Fruit fly (Drosophila melanogaster) whole organism, prepupa: ENCODE results near the gene CG6028.

Experiments used
- CG10669 ChIP-seq: fragments of 200-800 bp; sonication (Bioruptor generic); optimal IDR thresholded peaks from 3 replicates; lab custom pipeline; 2018; ENCODE audit warnings: missing biosample characterization, mild to moderate bottlenecking, missing genetic modification characterization, moderate library complexity
- CG11902 ChIP-seq: fragments of 200-800 bp; sonication (Bioruptor generic); optimal IDR thresholded peaks from 3 replicates; lab custom pipeline; 2016; ENCODE audit warnings: missing biosample characterization, missing genetic modification characterization
- CG16779 ChIP-seq: fragments of 200-800 bp; sonication (Bioruptor generic); optimal IDR thresholded peaks from 3 replicates; lab custom pipeline; 2017; ENCODE audit warnings: missing biosample characterization, mild to moderate bottlenecking, missing genetic modification characterization
- CG3032 ChIP-seq: fragments of 200-800 bp; optimal IDR thresholded peaks from 2 replicates; lab custom pipeline; 2019; ENCODE audit warnings: missing biosample characterization, mild to moderate bottlenecking, missing genetic modification characterization, moderate library complexity
- CG31627 ChIP-seq: fragments of 200-800 bp; sonication (Bioruptor generic); optimal IDR thresholded peaks from 3 replicates; lab custom pipeline; 2016; ENCODE audit warnings: missing biosample characterization, missing genetic modification characterization
- CG32006 ChIP-seq: fragments of 200-800 bp; sonication (Bioruptor generic); optimal IDR thresholded peaks from 3 replicates; lab custom pipeline; 2017; ENCODE audit warnings: missing biosample characterization, mild to moderate bottlenecking, missing genetic modification characterization
- CG34406 ChIP-seq: fragments of 200-800 bp; sonication (Bioruptor generic); optimal IDR thresholded peaks from 3 replicates; lab custom pipeline; 2016; ENCODE audit warnings: missing biosample characterization, missing genetic modification characterization
- CG3919 ChIP-seq: fragments of 200-800 bp; sonication (Bioruptor generic); optimal IDR thresholded peaks from 3 replicates; lab custom pipeline; 2016; ENCODE audit warnings: missing biosample characterization, missing genetic modification characterization
- CG6163 ChIP-seq: fragments of 200-800 bp; sonication (Bioruptor generic); IDR thresholded peaks from 3 replicates; pipeline ENCODE4 v1.3.6; 2022; ENCODE audit warnings: missing biosample characterization, missing genetic modification characterization
- CG6808 ChIP-seq: fragments of 200-800 bp; sonication (Bioruptor generic); optimal IDR thresholded peaks from 3 replicates; lab custom pipeline; 2017; ENCODE audit warnings: missing biosample characterization, missing genetic modification characterization, mild to moderate bottlenecking, moderate library complexity, missing genetic modification reagents
- CG8119 ChIP-seq: fragments of 200-800 bp; sonication (Bioruptor generic); IDR thresholded peaks from 3 replicates; pipeline ENCODE4 v1.3.6; 2022; ENCODE audit warnings: missing biosample characterization, missing genetic modification characterization
- Eip75B ChIP-seq: fragments of 200-800 bp; sonication (Bioruptor generic); optimal IDR thresholded peaks from 3 replicates; lab custom pipeline; 2016; ENCODE audit warnings: missing biosample characterization, missing genetic modification characterization
- Eip78C ChIP-seq: fragments of 200-800 bp; sonication (Bioruptor generic); peaks from one replicate; lab custom pipeline; 2016; ENCODE audit warnings: missing biosample characterization, missing genetic modification characterization
- Eip93F ChIP-seq: fragments of 200-800 bp; sonication (Bioruptor generic); optimal IDR thresholded peaks from 2 replicates; lab custom pipeline; 2016; ENCODE audit warnings: missing biosample characterization, mild to moderate bottlenecking, missing genetic modification characterization
- Ets21C ChIP-seq: fragments of 200-800 bp; sonication (Bioruptor generic); optimal IDR thresholded peaks from 3 replicates; lab custom pipeline; 2016; ENCODE audit warnings: missing biosample characterization, missing genetic modification characterization
- Gug ChIP-seq: fragments of 200-800 bp; sonication (Bioruptor generic); IDR thresholded peaks from 2 replicates; pipeline ENCODE4 v1.3.6; 2022; ENCODE audit warnings: missing biosample characterization, missing genetic modification characterization
- Hr39 ChIP-seq: fragments of 200-800 bp; sonication (Bioruptor generic); optimal IDR thresholded peaks from 2 replicates; lab custom pipeline; 2016; ENCODE audit warnings: missing biosample characterization, missing genetic modification characterization
- Hr4 ChIP-seq: fragments of 200-800 bp; sonication (Bioruptor generic); optimal IDR thresholded peaks from 3 replicates; lab custom pipeline; 2016; ENCODE audit warnings: missing biosample characterization, missing genetic modification characterization
- Met ChIP-seq: fragments of 200-800 bp; sonication (Bioruptor generic); optimal IDR thresholded peaks from 3 replicates; lab custom pipeline; 2016; ENCODE audit warnings: missing biosample characterization, missing genetic modification characterization
- OdsH ChIP-seq: fragments of 200-800 bp; sonication (Bioruptor generic); optimal IDR thresholded peaks from 3 replicates; lab custom pipeline; 2016; ENCODE audit warnings: missing biosample characterization, missing genetic modification characterization
- Smox ChIP-seq: fragments of 200-800 bp; sonication (Bioruptor generic); optimal IDR thresholded peaks from 3 replicates; lab custom pipeline; 2016; ENCODE audit warnings: missing biosample characterization, missing genetic modification characterization
- Sox102F ChIP-seq: fragments of 200-800 bp; sonication (Bioruptor generic); optimal IDR thresholded peaks from 2 replicates; lab custom pipeline; 2016; ENCODE audit warnings: missing biosample characterization, mild to moderate bottlenecking, missing genetic modification characterization
- Sox14 ChIP-seq: fragments of 200-800 bp; sonication (Bioruptor generic); optimal IDR thresholded peaks from 3 replicates; lab custom pipeline; 2016; ENCODE audit warnings: missing biosample characterization, missing genetic modification characterization
- Sox15 ChIP-seq: fragments of 200-800 bp; sonication (Bioruptor generic); optimal IDR thresholded peaks from 3 replicates; lab custom pipeline; 2016; ENCODE audit warnings: missing biosample characterization, missing genetic modification characterization
- acj6 ChIP-seq: fragments of 200-800 bp; sonication (Bioruptor generic); optimal IDR thresholded peaks from 3 replicates; lab custom pipeline; 2016; ENCODE audit warnings: missing biosample characterization, missing genetic modification characterization
- dac ChIP-seq: fragments of 200-800 bp; sonication (Bioruptor generic); optimal IDR thresholded peaks from 2 replicates; lab custom pipeline; 2017; ENCODE audit warnings: missing biosample characterization, mild to moderate bottlenecking, missing genetic modification characterization
- eg ChIP-seq: fragments of 200-800 bp; sonication (Bioruptor generic); IDR thresholded peaks from 3 replicates; pipeline ENCODE4 v1.3.6; 2022; ENCODE audit warnings: missing biosample characterization, missing genetic modification characterization
- esn ChIP-seq: fragments of 200-800 bp; sonication (Bioruptor generic); optimal IDR thresholded peaks from 2 replicates; lab custom pipeline; 2016; ENCODE audit warnings: missing biosample characterization, mild to moderate bottlenecking, missing genetic modification characterization, moderate library complexity
- fkh ChIP-seq: fragments of 200-800 bp; sonication (Bioruptor generic); optimal IDR thresholded peaks from 3 replicates; lab custom pipeline; 2017; ENCODE audit warnings: missing biosample characterization, mild to moderate bottlenecking, missing genetic modification characterization, moderate library complexity
- lz ChIP-seq: fragments of 200-800 bp; sonication (Bioruptor generic); optimal IDR thresholded peaks from 3 replicates; lab custom pipeline; 2016; ENCODE audit warnings: missing biosample characterization, missing genetic modification characterization
- pdm3 ChIP-seq: fragments of 200-800 bp; sonication (Bioruptor generic); optimal IDR thresholded peaks from 3 replicates; lab custom pipeline; 2016; ENCODE audit warnings: missing biosample characterization, missing genetic modification characterization
- salr ChIP-seq, 2 experiments: fragments of 200-800 bp; sonication (Bioruptor generic); optimal IDR thresholded peaks; 3 replicates each; lab custom pipeline; 2016 to 2018; ENCODE audit warnings: missing biosample characterization in 2 of 2, missing genetic modification characterization in 2 of 2, mild to moderate bottlenecking in 1 of 2
- svp ChIP-seq: fragments of 200-800 bp; sonication (Bioruptor generic); peaks from one replicate; lab custom pipeline; 2016; ENCODE audit warnings: missing biosample characterization, missing genetic modification characterization
- topi ChIP-seq: fragments of 200-800 bp; sonication (Bioruptor generic); optimal IDR thresholded peaks from 3 replicates; lab custom pipeline; 2016; ENCODE audit warnings: missing biosample characterization, missing genetic modification characterization
- vri ChIP-seq: fragments of 200-800 bp; sonication (Bioruptor generic); optimal IDR thresholded peaks from 3 replicates; lab custom pipeline; 2016; ENCODE audit warnings: missing biosample characterization, mild to moderate bottlenecking, missing genetic modification characterization

The CG6028 gene

DNA sequence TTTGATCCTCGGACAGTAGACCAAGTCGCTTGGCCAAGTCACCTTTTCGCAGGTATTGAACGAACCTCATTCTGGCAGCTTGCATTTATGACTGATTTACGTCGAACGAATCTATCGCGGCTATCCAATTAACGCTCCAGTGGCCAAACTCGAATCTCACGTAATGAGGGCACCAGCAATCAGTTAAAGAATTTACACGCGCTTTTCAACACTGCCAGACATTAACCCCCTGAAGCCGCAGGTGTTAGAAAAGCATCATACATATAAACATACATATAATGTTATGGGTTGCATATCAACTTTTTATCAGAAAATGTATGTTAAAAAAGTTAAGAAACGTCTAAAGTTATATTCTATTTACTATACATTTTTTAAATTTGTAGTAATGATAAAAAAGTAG lies at the start of gene CG6028:
Gene CG6028, minus strand, starts transcription at position 187 of the 400 bp plus-strand sequence.
- TF ChIP-seq Ets21C (GFP tag; lab: Kevin White, UChicago) (peak; percentile 8), OdsH (GFP tag; lab: Kevin White, UChicago) (peak; percentile 15), Met (GFP tag; lab: Kevin White, UChicago) (peak; percentile 27), CG6808 (GFP tag; lab: Kevin White, UChicago) (no peak), Smox (no peak), CG11902 (GFP tag; lab: Kevin White, UChicago) (no peak), topi (GFP tag; lab: Kevin White, UChicago) (peak; percentile 45), CG10669 (GFP tag; lab: Kevin White, UChicago) (no peak), CG3032 (tag; lab: Kevin White, UChicago) (peak; percentile 9), lz (GFP tag; lab: Kevin White, UChicago) (peak; percentile 29), vri (GFP tag; lab: Kevin White, UChicago) (peak; percentile 72), Gug (GFP tag; lab: Robert Waterston, UW) (no peak), Eip78C (peak; percentile 65), svp (GFP tag; lab: Kevin White, UChicago) (peak; percentile 79), CG31627 (GFP tag; lab: Kevin White, UChicago) (peak; percentile 25), esn (GFP tag; lab: Kevin White, UChicago) (peak; percentile 57), Sox14 (GFP tag; lab: Kevin White, UChicago) (peak; percentile 13), eg (GFP tag; lab: Robert Waterston, UW) (peak; percentile 66; the same call in 2 of the 3 replicates), CG3919 (GFP tag; lab: Kevin White, UChicago) (peak; percentile 51), Hr39 (GFP tag; lab: Kevin White, UChicago) (peak; percentile 28), CG6163 (peak; percentile 21; the same call in 1 of the 3 replicates), acj6 (peak; percentile 20), Eip75B (GFP tag; lab: Kevin White, UChicago) (peak; percentile 70)

- TF ChIP-seq CG11902 (GFP tag; lab: Kevin White, UChicago), result no peak
- TF ChIP-seq CG34406 (GFP tag; lab: Kevin White, UChicago), result no peak
- no peak for TF ChIP-seq salr (GFP tag; optimal IDR thresholded peaks at IDR 0.05; lab: Kevin White, UChicago)
- TF ChIP-seq Eip78C, result peak; percentile 36
- no peak for TF ChIP-seq Hr4 (GFP tag; lab: Kevin White, UChicago)
- no peak for TF ChIP-seq Eip93F (GFP tag; lab: Kevin White, UChicago)
- TF ChIP-seq Ets21C (GFP tag; lab: Kevin White, UChicago), result no peak
- TF ChIP-seq CG8119 (GFP tag; lab: Robert Waterston, UW), result no peak
Observed at dm6 chr3R:22072553-22072952, 47.2 kb upstream of the CG6028 start.

dm6 chr3R:22071628-22072027 lies 46.3 kb upstream of the CG6028 start:
- TF ChIP-seq lz (GFP tag; lab: Kevin White, UChicago) (no peak), dac (no peak), Sox102F (GFP tag; lab: Kevin White, UChicago) (no peak), svp (GFP tag; lab: Kevin White, UChicago) (no peak), Sox14 (GFP tag; lab: Kevin White, UChicago) (no peak), pdm3 (GFP tag; lab: Kevin White, UChicago) (no peak), salr (GFP tag; optimal IDR thresholded peaks at IDR 0.05; lab: Kevin White, UChicago) (no peak)

DNA sequence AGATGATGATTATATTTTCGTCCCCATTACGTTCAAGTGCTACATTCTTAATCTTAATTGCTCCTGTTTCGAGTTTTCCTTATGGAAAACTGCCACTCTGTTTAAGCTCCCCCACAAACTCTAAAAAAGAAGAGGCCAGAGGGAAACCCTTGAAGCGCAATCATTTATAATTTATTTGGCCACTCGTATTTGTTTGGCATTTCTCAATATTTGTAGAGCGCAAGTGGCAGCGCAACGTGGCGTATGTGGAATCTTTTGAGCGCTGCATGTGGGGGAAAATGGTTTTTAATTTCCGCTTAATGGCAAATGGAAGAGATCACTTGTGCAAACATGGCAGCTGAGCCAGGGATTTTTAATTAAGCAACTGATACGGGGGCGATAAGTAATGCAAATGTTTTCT lies 41.9 kb upstream of the CG6028 start:
- TF ChIP-seq svp (GFP tag; lab: Kevin White, UChicago), result peak; percentile 51
- no peak for TF ChIP-seq Sox14 (GFP tag; lab: Kevin White, UChicago)
- no peak for TF ChIP-seq CG16779 (tag; lab: Kevin White, UChicago)
- no peak for TF ChIP-seq CG32006 (GFP tag; lab: Kevin White, UChicago)
- TF ChIP-seq Sox15 (GFP tag; lab: Kevin White, UChicago), result no peak
- TF ChIP-seq fkh (GFP tag; lab: Kevin White, UChicago), result peak; percentile 16
- peak; percentile 1 for TF ChIP-seq esn (GFP tag; lab: Kevin White, UChicago)
- TF ChIP-seq Hr39 (GFP tag; lab: Kevin White, UChicago), result no peak
- TF ChIP-seq acj6, result no peak
